Fruit fly (Drosophila melanogaster) whole organism, embryonic: ENCODE measurements around the gene DPCoAC.

Source experiments
- Aef1 ChIP-seq: fragments of 200-800 bp; sonication (Bioruptor generic); IDR thresholded peaks from 3 replicates; pipeline ENCODE4 v1.3.6; 2022; ENCODE audit warnings: missing biosample characterization, missing genetic modification characterization
- Antp ChIP-seq: fragments of 200-800 bp; sonication (Bioruptor generic); optimal IDR thresholded peaks from 3 replicates; lab custom pipeline; 2016; ENCODE audit warnings: missing biosample characterization, missing genetic modification characterization
- CG10565 ChIP-seq: fragments of 200-800 bp; sonication (Bioruptor generic); optimal IDR thresholded peaks from 3 replicates; lab custom pipeline; 2016; ENCODE audit warnings: missing biosample characterization, mild to moderate bottlenecking, missing genetic modification characterization
- CG11093 ChIP-seq: fragments of 200-800 bp; sonication (Bioruptor generic); IDR thresholded peaks from 3 replicates; pipeline ENCODE4 v1.3.6; 2022; ENCODE audit warnings: missing biosample characterization, missing genetic modification characterization
- CG14667 ChIP-seq: fragments of 200-800 bp; sonication (Bioruptor generic); IDR thresholded peaks from 2 replicates; pipeline ENCODE4 v1.3.6; 2022; ENCODE audit warnings: missing biosample characterization, missing genetic modification characterization
- CG15479 ChIP-seq: fragments of 200-800 bp; sonication (Bioruptor generic); optimal IDR thresholded peaks from 3 replicates; lab custom pipeline; 2019; ENCODE audit warnings: missing biosample characterization, mild to moderate bottlenecking, missing genetic modification characterization, moderate library complexity
- CG15601 ChIP-seq: fragments of 200-800 bp; sonication (Bioruptor generic); optimal IDR thresholded peaks from 3 replicates; lab custom pipeline; 2019; ENCODE audit warnings: missing biosample characterization, mild to moderate bottlenecking, missing genetic modification characterization, moderate library complexity
- CG18619 ChIP-seq: fragments of 200-800 bp; sonication (Bioruptor generic); optimal IDR thresholded peaks from 3 replicates; lab custom pipeline; 2017; ENCODE audit warnings: missing biosample characterization, mild to moderate bottlenecking, missing genetic modification characterization
- CG3065 ChIP-seq: fragments of 200-800 bp; sonication (Bioruptor generic); optimal IDR thresholded peaks from 2 replicates; lab custom pipeline; 2016; ENCODE audit warnings: missing biosample characterization, missing genetic modification characterization
- CG4820 ChIP-seq: fragments of 200-800 bp; sonication (Bioruptor generic); optimal IDR thresholded peaks from 3 replicates; lab custom pipeline; 2016; ENCODE audit warnings: missing biosample characterization, missing genetic modification characterization
- CG6689 ChIP-seq: fragments of 200-800 bp; sonication (Bioruptor generic); IDR thresholded peaks from 2 replicates; pipeline ENCODE4 v1.3.6; 2022; ENCODE audit warnings: missing biosample characterization, missing genetic modification characterization
- CG6813 ChIP-seq: fragments of 200-800 bp; sonication (Bioruptor generic); optimal IDR thresholded peaks from 2 replicates; lab custom pipeline; 2017; ENCODE audit warnings: missing biosample characterization, missing genetic modification characterization, mild to moderate bottlenecking, moderate library complexity, missing genetic modification reagents
- CG6854 ChIP-seq: fragments of 200-800 bp; sonication (Bioruptor generic); optimal IDR thresholded peaks from 3 replicates; lab custom pipeline; 2017; ENCODE audit warnings: missing biosample characterization, mild to moderate bottlenecking, missing genetic modification characterization
- CG7271 ChIP-seq: fragments of 200-800 bp; sonication (Bioruptor generic); optimal IDR thresholded peaks from 2 replicates; lab custom pipeline; 2018; ENCODE audit warnings: missing biosample characterization, mild to moderate bottlenecking, missing genetic modification characterization, moderate library complexity
- CG9215 ChIP-seq: fragments of 200-800 bp; sonication (Bioruptor generic); IDR thresholded peaks from 2 replicates; pipeline ENCODE4 v1.3.6; 2022; ENCODE audit warnings: missing biosample characterization, missing genetic modification characterization
- Dll ChIP-seq: fragments of 200-800 bp; sonication (Bioruptor generic); IDR thresholded peaks from 4 replicates; pipeline ENCODE4 v1.3.6; 2022; ENCODE audit warnings: missing biosample characterization, missing genetic modification characterization; ENCODE audit not compliant: partially characterized antibody
- E2f1 ChIP-seq: fragments of 200-800 bp; sonication (Bioruptor generic); IDR thresholded peaks from 2 replicates; pipeline ENCODE4 v1.3.6; 2022; ENCODE audit warnings: missing biosample characterization, missing genetic modification characterization
- ERR ChIP-seq: fragments of 200-800 bp; sonication (Bioruptor generic); optimal IDR thresholded peaks from 2 replicates; lab custom pipeline; 2016; ENCODE audit warnings: missing biosample characterization, missing genetic modification characterization
- Fer3 ChIP-seq: fragments of 200-800 bp; sonication (Bioruptor generic); optimal IDR thresholded peaks from 2 replicates; lab custom pipeline; 2018; ENCODE audit warnings: missing biosample characterization, mild to moderate bottlenecking, missing genetic modification characterization, moderate library complexity
- Mes4 ChIP-seq: fragments of 200-800 bp; sonication (Bioruptor generic); optimal IDR thresholded peaks from 2 replicates; lab custom pipeline; 2016; ENCODE audit warnings: missing biosample characterization, missing genetic modification characterization
- NK7.1 ChIP-seq: fragments of 200-800 bp; sonication (Bioruptor generic); optimal IDR thresholded peaks from 3 replicates; lab custom pipeline; 2016; ENCODE audit warnings: missing biosample characterization, missing genetic modification characterization
- Oaz ChIP-seq: fragments of 200-800 bp; sonication (Bioruptor generic); IDR thresholded peaks from 2 replicates; pipeline ENCODE4 v1.3.6; 2022; ENCODE audit warnings: missing biosample characterization, missing genetic modification characterization
- Oli ChIP-seq: fragments of 200-800 bp; sonication (Bioruptor generic); optimal IDR thresholded peaks from 2 replicates; lab custom pipeline; 2018; ENCODE audit warnings: missing biosample characterization, mild to moderate bottlenecking, missing genetic modification characterization, moderate library complexity
- Scr ChIP-seq: fragments of 200-800 bp; sonication (Bioruptor generic); IDR thresholded peaks from 2 replicates; pipeline ENCODE4 v1.3.6; 2022; ENCODE audit warnings: missing biosample characterization, missing genetic modification characterization; ENCODE audit not compliant: partially characterized antibody
- Side ChIP-seq: fragments of 200-800 bp; sonication (Bioruptor generic); optimal IDR thresholded peaks from 2 replicates; lab custom pipeline; 2016; ENCODE audit warnings: missing biosample characterization, missing genetic modification characterization
- Vsx1 ChIP-seq: fragments of 200-800 bp; sonication (Bioruptor generic); optimal IDR thresholded peaks from 2 replicates; lab custom pipeline; 2017; ENCODE audit warnings: missing biosample characterization, mild to moderate bottlenecking, missing genetic modification characterization, missing genetic modification reagents
- bcd ChIP-seq: fragments of 200-800 bp; sonication (Bioruptor generic); optimal IDR thresholded peaks from 2 replicates; lab custom pipeline; 2017; ENCODE audit warnings: missing biosample characterization, mild to moderate bottlenecking, missing genetic modification characterization
- croc ChIP-seq: fragments of 200-800 bp; sonication (Bioruptor generic); conservative IDR thresholded peaks from 3 replicates; pipeline ENCODE4 v1.3.6; 2022; ENCODE audit warnings: missing biosample characterization, missing genetic modification characterization
- cwo ChIP-seq: fragments of 200-800 bp; sonication (Bioruptor generic); optimal IDR thresholded peaks from 3 replicates; lab custom pipeline; 2017; ENCODE audit warnings: missing biosample characterization, missing genetic modification characterization, mild to moderate bottlenecking, moderate library complexity, missing genetic modification reagents
- da ChIP-seq: fragments of 200-800 bp; sonication (Bioruptor generic); optimal IDR thresholded peaks from 2 replicates; lab custom pipeline; 2016; ENCODE audit warnings: missing biosample characterization, missing genetic modification characterization
- dmrt99B ChIP-seq: fragments of 200-800 bp; sonication (Bioruptor generic); optimal IDR thresholded peaks from 2 replicates; lab custom pipeline; 2018; ENCODE audit warnings: missing biosample characterization, mild to moderate bottlenecking, missing genetic modification characterization, moderate library complexity
- eve ChIP-seq, 2 experiments: fragments of >200 bp; optimal IDR thresholded peaks; 2 replicates each; lab custom pipeline; 2017; ENCODE audit warnings: missing biosample characterization in 2 of 2, missing genetic modification characterization in 2 of 2
- fd102C ChIP-seq: fragments of 200-800 bp; sonication (Bioruptor generic); optimal IDR thresholded peaks from 2 replicates; lab custom pipeline; 2018; ENCODE audit warnings: missing biosample characterization, mild to moderate bottlenecking, missing genetic modification characterization, moderate library complexity
- fu2 ChIP-seq: fragments of 200-800 bp; sonication (Bioruptor generic); optimal IDR thresholded peaks from 2 replicates; lab custom pipeline; 2016; ENCODE audit warnings: missing biosample characterization, missing genetic modification characterization
- gce ChIP-seq: fragments of 200-800 bp; sonication (Bioruptor generic); IDR thresholded peaks from 3 replicates; pipeline ENCODE4 v1.3.6; 2022; ENCODE audit warnings: missing biosample characterization, missing genetic modification characterization
- gem ChIP-seq: fragments of 200-800 bp; sonication (Bioruptor generic); optimal IDR thresholded peaks from 2 replicates; lab custom pipeline; 2019; ENCODE audit warnings: missing biosample characterization, mild to moderate bottlenecking, missing genetic modification characterization, moderate library complexity
- grau ChIP-seq: fragments of 200-800 bp; optimal IDR thresholded peaks from 3 replicates; lab custom pipeline; 2019; ENCODE audit warnings: missing biosample characterization, mild to moderate bottlenecking, missing genetic modification characterization, moderate library complexity
- gsb-n ChIP-seq: fragments of 200-800 bp; sonication (Bioruptor generic); optimal IDR thresholded peaks from 3 replicates; lab custom pipeline; 2018; ENCODE audit warnings: missing biosample characterization, mild to moderate bottlenecking, missing genetic modification characterization
- ham ChIP-seq: fragments of 200-800 bp; sonication (Bioruptor generic); IDR thresholded peaks from 2 replicates; pipeline ENCODE4 v1.3.6; 2022; ENCODE audit warnings: missing biosample characterization, missing genetic modification characterization
- hb ChIP-seq: fragments of 200-800 bp; sonication (Bioruptor generic); IDR thresholded peaks from 3 replicates; pipeline ENCODE4 v1.3.6; 2022; ENCODE audit warnings: missing biosample characterization, missing genetic modification characterization; ENCODE audit not compliant: partially characterized antibody
- hkb ChIP-seq, 2 experiments: fragments of 200-800 bp in 1 of 2; fragments of >200 bp in 1 of 2; sonication (Bioruptor generic) in 1 of 2; IDR thresholded peaks in 1 of 2; optimal IDR thresholded peaks in 1 of 2; 2 replicates each; pipeline versions ENCODE4 v1.3.6 to Lab custom; 2017 to 2022; ENCODE audit warnings: missing biosample characterization in 1 of 2, missing genetic modification characterization in 1 of 2
- lab ChIP-seq: fragments of 200-800 bp; sonication (Bioruptor generic); optimal IDR thresholded peaks from 3 replicates; lab custom pipeline; 2017; ENCODE audit warnings: missing biosample characterization, missing genetic modification characterization, mild to moderate bottlenecking, moderate library complexity, missing genetic modification reagents
- org-1 ChIP-seq: fragments of 200-800 bp; sonication (Bioruptor generic); optimal IDR thresholded peaks from 2 replicates; lab custom pipeline; 2017; ENCODE audit warnings: missing biosample characterization, missing genetic modification characterization
- run ChIP-seq: fragments of 200-800 bp; sonication (Bioruptor generic); optimal IDR thresholded peaks from 3 replicates; lab custom pipeline; 2018; ENCODE audit warnings: missing biosample characterization, mild to moderate bottlenecking, missing genetic modification characterization
- tll ChIP-seq, 2 experiments: fragments of 200-800 bp in 1 of 2; fragments of >200 bp in 1 of 2; sonication (Bioruptor generic) in 1 of 2; optimal IDR thresholded peaks; 2 replicates each; lab custom pipeline; 2017 to 2019; ENCODE audit warnings: missing biosample characterization in 2 of 2, missing genetic modification characterization in 2 of 2, mild to moderate bottlenecking in 1 of 2, moderate library complexity in 1 of 2
- unpg ChIP-seq: fragments of 200-800 bp; sonication (Bioruptor generic); optimal IDR thresholded peaks from 3 replicates; lab custom pipeline; 2018; ENCODE audit warnings: missing biosample characterization, mild to moderate bottlenecking, missing genetic modification characterization, moderate library complexity
- vnd ChIP-seq: fragments of 200-800 bp; sonication (Bioruptor generic); IDR thresholded peaks from 3 replicates; pipeline ENCODE4 v1.3.6; 2022; ENCODE audit warnings: missing biosample characterization, missing genetic modification characterization; ENCODE audit not compliant: partially characterized antibody

The DPCoAC gene

DNA sequence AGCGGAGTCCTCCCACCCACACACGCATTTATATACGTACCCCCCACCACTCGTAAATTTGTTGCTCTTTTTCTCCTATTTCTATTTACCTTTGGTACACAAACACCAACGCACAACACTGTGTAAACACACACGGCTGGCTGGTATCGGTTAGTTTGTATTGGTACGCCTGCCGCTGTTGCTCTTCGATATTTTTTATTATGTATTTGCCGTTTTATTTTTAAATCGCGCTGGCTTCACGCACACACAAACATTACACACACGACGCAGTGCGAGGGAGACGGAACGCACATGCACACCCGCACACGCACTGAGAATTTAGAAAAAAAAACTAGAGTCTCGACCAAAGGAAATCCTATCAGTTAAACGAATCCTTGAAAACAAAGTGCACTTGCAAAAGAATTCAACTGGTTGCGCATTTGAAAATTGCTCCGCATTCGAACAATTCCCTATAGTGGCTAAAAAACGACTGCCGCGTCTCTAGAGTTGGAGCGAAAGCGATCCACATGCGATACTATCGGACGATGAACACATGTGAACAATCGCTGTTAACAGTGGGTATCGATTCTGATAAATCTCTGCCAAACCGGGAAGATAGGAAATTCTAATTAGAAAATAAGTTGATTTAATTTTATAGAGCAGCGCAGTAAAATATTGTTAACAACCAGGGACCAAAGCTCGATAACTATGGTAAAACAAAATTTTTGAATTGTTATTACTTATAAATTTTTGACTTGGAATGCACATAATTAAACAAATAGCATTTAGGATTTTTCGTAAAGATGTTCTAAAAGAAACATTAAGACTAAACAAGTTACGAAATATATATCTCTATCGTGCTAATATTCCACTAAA lies 6.6 kb downstream of the DPCoAC start (continued):
- TF ChIP-seq Dll (GFP tag; lab: Robert Waterston, UW) = peak; percentile 84; the same call in 3 of the 4 replicates
- TF ChIP-seq gsb-n = peak; percentile 63
- peak; percentile 75 for TF ChIP-seq da (GFP tag; lab: Kevin White, UChicago)
- TF ChIP-seq NK7.1 (GFP tag; lab: Kevin White, UChicago) = peak; percentile 4
- TF ChIP-seq dmrt99B (tag; lab: Kevin White, UChicago) = peak; percentile 42
- peak; percentile 89 for TF ChIP-seq CG15601
- TF ChIP-seq ham (GFP tag; lab: Robert Waterston, UW) = no peak
- peak; percentile 57 for TF ChIP-seq Mes4 (GFP tag; lab: Kevin White, UChicago)
- peak; percentile 26 for TF ChIP-seq CG3065 (GFP tag; lab: Kevin White, UChicago)
- TF ChIP-seq Vsx1 (GFP tag; lab: Kevin White, UChicago) = peak; percentile 54
- peak; percentile 50 for TF ChIP-seq CG18619 (GFP tag; lab: Kevin White, UChicago)
- TF ChIP-seq vnd (GFP tag; lab: Robert Waterston, UW) = peak; percentile 93
- TF ChIP-seq grau (tag; lab: Kevin White, UChicago) = peak; percentile 33
- no peak for TF ChIP-seq CG4820
- peak; percentile 80 for TF ChIP-seq org-1
- peak; percentile 68 for TF ChIP-seq cwo (GFP tag; lab: Kevin White, UChicago)
- no peak for TF ChIP-seq Oaz (GFP tag; lab: Robert Waterston, UW)
- no peak; the same call in 2 of the 3 replicates for TF ChIP-seq CG11093 (GFP tag; lab: Robert Waterston, UW)
- TF ChIP-seq CG9215 (GFP tag; lab: Robert Waterston, UW) = no peak
- no peak for TF ChIP-seq CG14667 (GFP tag; lab: Robert Waterston, UW)
- peak; percentile 96 for TF ChIP-seq hb
- no peak for TF ChIP-seq CG10565
- peak; percentile 98 for TF ChIP-seq fd102C (GFP tag; lab: Kevin White, UChicago)
- peak; percentile 95 for TF ChIP-seq CG15479 (GFP tag; lab: Kevin White, UChicago)
- TF ChIP-seq hkb (optimal IDR thresholded peaks at IDR 0.05; lab: Kevin White, UChicago) = no peak
- peak; percentile 83 for TF ChIP-seq hkb (GFP tag; IDR thresholded peaks at IDR 0.05; lab: Robert Waterston, UW)
- peak in 1 of 2 experiments; percentile 88 for TF ChIP-seq tll (GFP tag; optimal IDR thresholded peaks at IDR 0.05; lab: Kevin White, UChicago)
- TF ChIP-seq eve (GFP tag; optimal IDR thresholded peaks at IDR 0.05; lab: Kevin White, UChicago) = no peak
- peak; percentile 47 for TF ChIP-seq bcd
- TF ChIP-seq Scr = peak; percentile 95
- TF ChIP-seq Oli (tag; lab: Kevin White, UChicago) = no peak
- no peak for TF ChIP-seq Antp (GFP tag; lab: Kevin White, UChicago)
- peak; percentile 80 for TF ChIP-seq Side (GFP tag; lab: Kevin White, UChicago)
- TF ChIP-seq CG7271 (tag; lab: Kevin White, UChicago) = peak; percentile 69
- TF ChIP-seq ERR (GFP tag; lab: Kevin White, UChicago) = peak; percentile 65
- TF ChIP-seq lab (GFP tag; lab: Kevin White, UChicago) = peak; percentile 93
- TF ChIP-seq CG6813 (GFP tag; lab: Kevin White, UChicago) = peak; percentile 96
- TF ChIP-seq run (tag; lab: Kevin White, UChicago) = peak; percentile 35
- TF ChIP-seq CG6689 (GFP tag; lab: Robert Waterston, UW) = peak; percentile 24; the same call in 1 of the 2 replicates
- 0 out of 2 replicates have a peak, but pooled peaks have one; percentile 5 for TF ChIP-seq E2f1 (GFP tag; lab: Robert Waterston, UW)
- no peak for TF ChIP-seq croc (GFP tag; lab: Robert Waterston, UW)
- TF ChIP-seq gem (tag; lab: Kevin White, UChicago) = peak; percentile 57
- TF ChIP-seq unpg (GFP tag; lab: Kevin White, UChicago) = peak; percentile 73
- peak; percentile 63 for TF ChIP-seq Fer3 (tag; lab: Kevin White, UChicago)
- TF ChIP-seq CG6854 (GFP tag; lab: Kevin White, UChicago) = peak; percentile 78
- TF ChIP-seq Aef1 (GFP tag; lab: Robert Waterston, UW) = no peak
- TF ChIP-seq gce (GFP tag; lab: Robert Waterston, UW) = peak; percentile 65; the same call in 1 of the 3 replicates
- TF ChIP-seq fu2 (GFP tag; lab: Kevin White, UChicago) = peak; percentile 17
